Fruit fly (Drosophila melanogaster) whole organism, embryonic: Measurements from ENCODE around the gene CG5665.

ENCODE experiments used
- Abd-B ChIP-seq: fragments of 200-800 bp; sonication (Bioruptor generic); optimal IDR thresholded peaks from 2 replicates; lab custom pipeline; 2018; ENCODE audit warnings: missing biosample characterization, mild to moderate bottlenecking, missing genetic modification characterization, moderate library complexity
- Atf-2 ChIP-seq: fragments of 200-800 bp; sonication (Bioruptor generic); optimal IDR thresholded peaks from 2 replicates; lab custom pipeline; 2016; ENCODE audit warnings: missing biosample characterization, missing genetic modification characterization
- B-H1 ChIP-seq: fragments of 200-800 bp; sonication (Bioruptor generic); IDR thresholded peaks from 3 replicates; pipeline ENCODE4 v1.3.6; 2022; ENCODE audit warnings: missing biosample characterization, missing genetic modification characterization
- Bdp1 ChIP-seq: fragments of 200-800 bp; sonication (Bioruptor generic); optimal IDR thresholded peaks from 3 replicates; lab custom pipeline; 2016; ENCODE audit warnings: missing biosample characterization, missing genetic modification characterization
- CG10321 ChIP-seq: fragments of 200-800 bp; sonication (Bioruptor generic); IDR thresholded peaks from 2 replicates; pipeline ENCODE4 v1.3.6; 2022; ENCODE audit warnings: missing biosample characterization, missing genetic modification characterization
- CG10543 ChIP-seq: fragments of 200-800 bp; sonication (Bioruptor generic); optimal IDR thresholded peaks from 3 replicates; lab custom pipeline; 2017; ENCODE audit warnings: missing biosample characterization, mild to moderate bottlenecking, missing genetic modification characterization, moderate library complexity
- CG11456 ChIP-seq: fragments of 200-800 bp; sonication (Bioruptor generic); IDR thresholded peaks from 3 replicates; pipeline ENCODE4 v1.3.6; 2022; ENCODE audit warnings: missing biosample characterization, missing genetic modification characterization
- CG12236 ChIP-seq: fragments of 200-800 bp; sonication (Bioruptor generic); optimal IDR thresholded peaks from 2 replicates; lab custom pipeline; 2016; ENCODE audit warnings: missing biosample characterization, missing genetic modification characterization
- CG1602 ChIP-seq: fragments of 200-800 bp; sonication (Bioruptor generic); optimal IDR thresholded peaks from 3 replicates; lab custom pipeline; 2016; ENCODE audit warnings: missing biosample characterization, missing genetic modification characterization
- CG1792 ChIP-seq: fragments of 200-800 bp; sonication (Bioruptor generic); optimal IDR thresholded peaks from 2 replicates; lab custom pipeline; 2016; ENCODE audit warnings: missing biosample characterization, missing genetic modification characterization
- CG18262 ChIP-seq: fragments of 200-800 bp; optimal IDR thresholded peaks from 3 replicates; lab custom pipeline; 2019; ENCODE audit warnings: missing biosample characterization, mild to moderate bottlenecking, missing genetic modification characterization, moderate library complexity
- CG18476 ChIP-seq: fragments of 200-800 bp; sonication (Bioruptor generic); optimal IDR thresholded peaks from 2 replicates; lab custom pipeline; 2016; ENCODE audit warnings: missing biosample characterization, mild to moderate bottlenecking, missing genetic modification characterization
- CG31224 ChIP-seq: fragments of 200-800 bp; sonication (Bioruptor generic); IDR thresholded peaks from 2 replicates; pipeline ENCODE4 v1.3.6; 2022; ENCODE audit warnings: missing biosample characterization, missing genetic modification characterization
- CG32532 ChIP-seq: fragments of 200-800 bp; sonication (Bioruptor generic); IDR thresholded peaks from 2 replicates; pipeline ENCODE4 v1.3.6; 2022; ENCODE audit warnings: missing biosample characterization, missing genetic modification characterization
- CG3407 ChIP-seq: fragments of 200-800 bp; sonication (Bioruptor generic); optimal IDR thresholded peaks from 2 replicates; lab custom pipeline; 2018; ENCODE audit warnings: missing biosample characterization, mild to moderate bottlenecking, missing genetic modification characterization
- CG4854 ChIP-seq: fragments of 200-800 bp; sonication (Bioruptor generic); optimal IDR thresholded peaks from 2 replicates; lab custom pipeline; 2016; ENCODE audit warnings: missing biosample characterization, missing genetic modification characterization, inconsistent platforms
- CG6272 ChIP-seq: fragments of 200-800 bp; sonication (Bioruptor generic); IDR thresholded peaks from 2 replicates; pipeline ENCODE4 v1.3.6; 2022; ENCODE audit warnings: missing biosample characterization, missing genetic modification characterization
- CG8281 ChIP-seq: fragments of 200-800 bp; sonication (Bioruptor generic); optimal IDR thresholded peaks from 2 replicates; lab custom pipeline; 2018; ENCODE audit warnings: missing biosample characterization, mild to moderate bottlenecking, missing genetic modification characterization, moderate library complexity
- CG9437 ChIP-seq: fragments of 200-800 bp; sonication (Bioruptor generic); optimal IDR thresholded peaks from 2 replicates; lab custom pipeline; 2018; ENCODE audit warnings: missing biosample characterization, mild to moderate bottlenecking, missing genetic modification characterization
- Camta ChIP-seq: fragments of 200-800 bp; sonication (Bioruptor generic); optimal IDR thresholded peaks from 2 replicates; lab custom pipeline; 2016; ENCODE audit warnings: missing biosample characterization, missing genetic modification characterization
- Doc2 ChIP-seq: fragments of 200-800 bp; sonication (Bioruptor generic); IDR thresholded peaks from 2 replicates; pipeline ENCODE4 v1.3.6; 2022; ENCODE audit warnings: missing biosample characterization, missing genetic modification characterization
- Dref ChIP-seq: fragments of 200-800 bp; sonication (Bioruptor generic); IDR thresholded peaks from 2 replicates; pipeline ENCODE4 v1.3.6; 2022; ENCODE audit warnings: missing biosample characterization, missing genetic modification characterization
- Ets97D ChIP-seq: fragments of 200-800 bp; sonication (Bioruptor generic); optimal IDR thresholded peaks from 3 replicates; lab custom pipeline; 2016; ENCODE audit warnings: missing biosample characterization, missing genetic modification characterization
- Gsc ChIP-seq: fragments of 200-800 bp; sonication (Bioruptor generic); IDR thresholded peaks from 2 replicates; pipeline ENCODE4 v1.3.6; 2022; ENCODE audit warnings: missing biosample characterization, missing genetic modification characterization
- HLH4C ChIP-seq: fragments of 200-800 bp; sonication (Bioruptor generic); IDR thresholded peaks from 3 replicates; pipeline ENCODE4 v1.3.6; 2022; ENCODE audit warnings: missing biosample characterization, missing genetic modification characterization; ENCODE audit not compliant: partially characterized antibody
- HmgZ ChIP-seq: fragments of 200-800 bp; sonication (Bioruptor generic); optimal IDR thresholded peaks from 2 replicates; lab custom pipeline; 2018; ENCODE audit warnings: missing biosample characterization, mild to moderate bottlenecking, missing genetic modification characterization
- Lhr ChIP-seq: fragments of 200-800 bp; sonication (Bioruptor generic); optimal IDR thresholded peaks from 3 replicates; lab custom pipeline; 2017; ENCODE audit warnings: mild to moderate bottlenecking, missing biosample characterization, missing genetic modification reagents, missing genetic modification characterization
- NK7.1 ChIP-seq: fragments of 200-800 bp; sonication (Bioruptor generic); optimal IDR thresholded peaks from 3 replicates; lab custom pipeline; 2016; ENCODE audit warnings: missing biosample characterization, missing genetic modification characterization
- Rfx ChIP-seq: fragments of 200-800 bp; sonication (Bioruptor generic); IDR thresholded peaks from 2 replicates; pipeline ENCODE4 v1.3.6; 2022; ENCODE audit warnings: missing biosample characterization, missing genetic modification characterization
- al ChIP-seq: fragments of 200-800 bp; sonication (Bioruptor generic); IDR thresholded peaks from 2 replicates; pipeline ENCODE4 v1.3.6; 2022; ENCODE audit warnings: missing biosample characterization, missing genetic modification characterization
- amos ChIP-seq: fragments of 200-800 bp; sonication (Bioruptor generic); IDR thresholded peaks from 2 replicates; pipeline ENCODE4 v1.3.6; 2022; ENCODE audit warnings: missing biosample characterization, missing genetic modification characterization; ENCODE audit not compliant: partially characterized antibody
- ase ChIP-seq: fragments of 200-800 bp; sonication (Bioruptor generic); IDR thresholded peaks from 3 replicates; pipeline ENCODE4 v1.3.6; 2022; ENCODE audit warnings: missing biosample characterization, missing genetic modification characterization
- cad ChIP-seq: fragments of >200 bp; optimal IDR thresholded peaks from 2 replicates; lab custom pipeline; 2017; ENCODE audit warnings: missing biosample characterization, missing genetic modification characterization
- danr ChIP-seq: fragments of 200-800 bp; sonication (Bioruptor generic); IDR thresholded peaks from 2 replicates; pipeline ENCODE4 v1.3.6; 2022; ENCODE audit warnings: missing biosample characterization, missing genetic modification characterization
- ems ChIP-seq: fragments of 200-800 bp; sonication (Bioruptor generic); optimal IDR thresholded peaks from 3 replicates; lab custom pipeline; 2016; ENCODE audit warnings: missing biosample characterization, missing genetic modification characterization
- fd3F ChIP-seq: fragments of 200-800 bp; sonication (Bioruptor generic); optimal IDR thresholded peaks from 2 replicates; lab custom pipeline; 2018; ENCODE audit warnings: missing biosample characterization, mild to moderate bottlenecking, missing genetic modification characterization, moderate library complexity
- ftz-f1 ChIP-seq: fragments of 200-800 bp; sonication (Bioruptor generic); optimal IDR thresholded peaks from 2 replicates; lab custom pipeline; 2016; ENCODE audit warnings: missing biosample characterization, missing genetic modification characterization
- gem ChIP-seq: fragments of 200-800 bp; sonication (Bioruptor generic); optimal IDR thresholded peaks from 2 replicates; lab custom pipeline; 2019; ENCODE audit warnings: missing biosample characterization, mild to moderate bottlenecking, missing genetic modification characterization, moderate library complexity
- gsb-n ChIP-seq: fragments of 200-800 bp; sonication (Bioruptor generic); optimal IDR thresholded peaks from 3 replicates; lab custom pipeline; 2018; ENCODE audit warnings: missing biosample characterization, mild to moderate bottlenecking, missing genetic modification characterization
- hkb ChIP-seq, 2 experiments: fragments of 200-800 bp in 1 of 2; fragments of >200 bp in 1 of 2; sonication (Bioruptor generic) in 1 of 2; IDR thresholded peaks in 1 of 2; optimal IDR thresholded peaks in 1 of 2; 2 replicates each; pipeline versions ENCODE4 v1.3.6 to Lab custom; 2017 to 2022; ENCODE audit warnings: missing biosample characterization in 1 of 2, missing genetic modification characterization in 1 of 2
- jumu ChIP-seq: fragments of 200-800 bp; sonication (Bioruptor generic); optimal IDR thresholded peaks from 3 replicates; lab custom pipeline; 2016; ENCODE audit warnings: missing biosample characterization, missing genetic modification characterization
- mam ChIP-seq: fragments of 200-800 bp; sonication (Bioruptor generic); optimal IDR thresholded peaks from 3 replicates; lab custom pipeline; 2016; ENCODE audit warnings: missing biosample characterization, missing genetic modification characterization
- nau ChIP-seq: fragments of 200-800 bp; sonication (Bioruptor generic); optimal IDR thresholded peaks from 3 replicates; lab custom pipeline; 2017; ENCODE audit warnings: missing biosample characterization, mild to moderate bottlenecking, missing genetic modification characterization, missing genetic modification reagents
- rib ChIP-seq: fragments of 200-800 bp; sonication (Bioruptor generic); IDR thresholded peaks from 2 replicates; pipeline ENCODE4 v1.3.6; 2022; ENCODE audit warnings: missing biosample characterization, missing genetic modification characterization
- ro ChIP-seq: fragments of 200-800 bp; sonication (Bioruptor generic); IDR thresholded peaks from 2 replicates; pipeline ENCODE4 v1.3.6; 2022; ENCODE audit warnings: missing biosample characterization, missing genetic modification characterization
- row ChIP-seq: fragments of 200-800 bp; sonication (Bioruptor generic); IDR thresholded peaks from 3 replicates; pipeline ENCODE4 v1.3.6; 2022; ENCODE audit warnings: missing biosample characterization, missing genetic modification characterization
- sima ChIP-seq: fragments of 200-800 bp; sonication (Bioruptor generic); optimal IDR thresholded peaks from 2 replicates; lab custom pipeline; 2016; ENCODE audit warnings: missing biosample characterization, missing genetic modification characterization
- sob ChIP-seq: fragments of 200-800 bp; sonication (Bioruptor generic); IDR thresholded peaks from 2 replicates; pipeline ENCODE4 v1.3.6; 2022; ENCODE audit warnings: missing biosample characterization, missing genetic modification characterization
- stc ChIP-seq: fragments of 200-800 bp; sonication (Bioruptor generic); IDR thresholded peaks from 2 replicates; pipeline ENCODE4 v1.3.6; 2022; ENCODE audit warnings: missing biosample characterization, missing genetic modification characterization
- trem ChIP-seq: fragments of 200-800 bp; optimal IDR thresholded peaks from 3 replicates; lab custom pipeline; 2019; ENCODE audit warnings: missing biosample characterization, mild to moderate bottlenecking, missing genetic modification characterization, moderate library complexity
- zf30C ChIP-seq: fragments of 200-800 bp; sonication (Bioruptor generic); optimal IDR thresholded peaks from 3 replicates; lab custom pipeline; 2018; ENCODE audit warnings: missing biosample characterization, mild to moderate bottlenecking, missing genetic modification characterization

CG5665 gene

DNA sequence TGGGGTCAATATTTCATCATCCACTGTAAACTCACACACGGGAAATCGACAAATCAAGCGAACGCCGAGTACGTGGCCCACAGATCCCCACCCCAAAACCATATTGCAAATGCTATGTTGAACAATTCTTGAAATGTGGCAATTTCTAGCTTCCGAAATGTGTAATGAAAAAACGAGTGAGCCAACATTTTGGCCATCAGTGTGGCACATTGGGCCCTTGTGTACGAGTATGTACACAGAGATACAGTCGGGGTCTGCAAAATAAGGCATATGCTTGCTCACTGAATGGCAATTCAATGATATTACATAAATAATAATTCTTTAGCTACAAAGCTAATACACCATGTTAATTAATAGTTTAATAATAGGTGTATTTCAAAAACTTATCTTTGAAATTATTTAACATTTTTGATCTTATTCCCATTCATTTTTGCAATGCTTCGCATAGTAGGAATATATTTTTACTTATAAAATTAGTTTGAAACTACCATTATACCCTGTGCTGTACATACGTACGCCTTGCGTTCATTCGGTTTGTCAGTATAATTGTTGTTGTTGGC, 41.3 kb downstream of the CG5665 start (continued):
- TF ChIP-seq nau (GFP tag; lab: Kevin White, UChicago) (peak; percentile 80), CG8281 (tag; lab: Kevin White, UChicago) (peak; percentile 80), Ets97D (GFP tag; lab: Kevin White, UChicago) (peak; percentile 25), ems (GFP tag; lab: Kevin White, UChicago) (peak; percentile 75), CG12236 (peak; percentile 15), Rfx (GFP tag; lab: Robert Waterston, UW) (peak; percentile 92), Atf-2 (GFP tag; lab: Kevin White, UChicago) (peak; percentile 81), CG11456 (peak; percentile 83; the same call in 2 of the 3 replicates), CG18476 (GFP tag; lab: Kevin White, UChicago) (peak; percentile 85), Abd-B (GFP tag; lab: Kevin White, UChicago) (peak; percentile 84), fd3F (GFP tag; lab: Kevin White, UChicago) (peak; percentile 85), HmgZ (peak; percentile 92), sima (GFP tag; lab: Kevin White, UChicago) (peak; percentile 49), CG9437 (GFP tag; lab: Kevin White, UChicago) (peak; percentile 85), ro (GFP tag; lab: Robert Waterston, UW) (peak; percentile 71), row (GFP tag; lab: Robert Waterston, UW) (peak; percentile 94), danr (GFP tag; lab: Robert Waterston, UW) (peak; percentile 62), CG4854 (GFP tag; lab: Kevin White, UChicago) (peak; percentile 75), NK7.1 (GFP tag; lab: Kevin White, UChicago) (peak; percentile 63), sob (peak; percentile 86), cad (GFP tag; lab: Kevin White, UChicago) (no peak), CG1602 (peak; percentile 81), hkb (optimal IDR thresholded peaks at IDR 0.05; lab: Kevin White, UChicago) (no peak), hkb (GFP tag; IDR thresholded peaks at IDR 0.05; lab: Robert Waterston, UW) (peak; percentile 85), Bdp1 (GFP tag; lab: Kevin White, UChicago) (peak; percentile 68), Camta (peak; percentile 72), B-H1 (GFP tag; lab: Robert Waterston, UW) (peak; percentile 63), CG10543 (peak; percentile 92), HLH4C (no peak), amos (GFP tag; lab: Robert Waterston, UW) (no peak), gsb-n (peak; percentile 76), trem (tag; lab: Kevin White, UChicago) (peak; percentile 53), Gsc (GFP tag; lab: Robert Waterston, UW) (no peak), stc (GFP tag; lab: Robert Waterston, UW) (peak; percentile 84), CG1792 (GFP tag; lab: Kevin White, UChicago) (peak; percentile 32), Dref (peak; percentile 33; the same call in 1 of the 2 replicates), Lhr (peak; percentile 40), CG10321 (GFP tag; lab: Robert Waterston, UW) (peak; percentile 54; the same call in 1 of the 2 replicates), CG3407 (GFP tag; lab: Kevin White, UChicago) (peak; percentile 65), zf30C (GFP tag; lab: Kevin White, UChicago) (no peak), CG18262 (tag; lab: Kevin White, UChicago) (peak; percentile 90), ftz-f1 (no peak), CG6272 (GFP tag; lab: Robert Waterston, UW) (peak; percentile 73), CG32532 (GFP tag; lab: Robert Waterston, UW) (peak; percentile 91), jumu (peak; percentile 52), rib (GFP tag; lab: Robert Waterston, UW) (peak; percentile 84), CG31224 (GFP tag; lab: Robert Waterston, UW) (peak; percentile 68), Doc2 (no peak), ase (GFP tag; lab: Robert Waterston, UW) (peak; percentile 76; the same call in 2 of the 3 replicates), al (peak; percentile 88), mam (GFP tag; lab: Kevin White, UChicago) (peak; percentile 86), gem (tag; lab: Kevin White, UChicago) (peak; percentile 93)
